Worm (Caenorhabditis elegans): Measurements from ENCODE around the gene F53F1.3.

The F53F1.3 gene

DNA sequence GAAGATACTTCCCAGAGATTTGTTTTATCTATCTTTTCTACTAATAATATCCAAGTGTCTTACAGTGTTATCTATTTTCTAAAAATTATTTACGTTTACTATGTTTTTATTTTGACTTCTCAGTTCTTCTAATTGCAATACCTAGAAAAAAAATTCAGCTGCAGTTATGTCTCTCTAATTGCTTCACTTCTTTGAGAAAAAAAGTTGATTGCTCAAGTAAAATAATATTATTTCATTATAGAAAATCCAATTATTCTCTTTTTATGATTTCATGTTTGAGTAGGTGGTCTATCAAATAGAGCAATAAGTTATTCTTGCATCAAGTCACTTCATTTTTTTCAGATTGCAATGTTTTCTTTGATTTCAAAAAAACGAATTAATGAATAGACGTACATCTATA, 41.6 kb upstream of the F53F1.3 start:
- no peak for TF ChIP-seq unc-3 (GFP tag; conservative IDR thresholded peaks at IDR 0.05)
- TF ChIP-seq unc-3 (tag; optimal IDR thresholded peaks at IDR 0.05) = no peak
- no peak for TF ChIP-seq F13H6.1 (tag; optimal IDR thresholded peaks at IDR 0.05)
- no peak for TF ChIP-seq unc-86 (tag; optimal IDR thresholded peaks at IDR 0.05)
- no peak for TF ChIP-seq T23F11.4 (GFP tag; optimal IDR thresholded peaks at IDR 0.05)
- TF ChIP-seq unc-42 (tag; optimal IDR thresholded peaks at IDR 0.05) = no peak
- no peak for TF ChIP-seq sox-4 (tag; optimal IDR thresholded peaks at IDR 0.05)
- TF ChIP-seq rnt-1 (tag; optimal IDR thresholded peaks at IDR 0.05) = no peak
- TF ChIP-seq ceh-6 (GFP tag; optimal IDR thresholded peaks at IDR 0.05) = no peak
- TF ChIP-seq nfya-1 (tag; optimal IDR thresholded peaks at IDR 0.05) = no peak
- no peak for TF ChIP-seq unc-55 (GFP tag; optimal IDR thresholded peaks at IDR 0.05)
- no peak for TF ChIP-seq hlh-13 (GFP tag; optimal IDR thresholded peaks at IDR 0.05)
- TF ChIP-seq syd-9 (tag; optimal IDR thresholded peaks at IDR 0.05) = no peak
- no peak for TF ChIP-seq ceh-48 (tag; optimal IDR thresholded peaks at IDR 0.05)
- no peak for TF ChIP-seq sdc-2 (tag; optimal IDR thresholded peaks at IDR 0.05)
- TF ChIP-seq fkh-10 (GFP tag; optimal IDR thresholded peaks at IDR 0.05) = no peak

DNA sequence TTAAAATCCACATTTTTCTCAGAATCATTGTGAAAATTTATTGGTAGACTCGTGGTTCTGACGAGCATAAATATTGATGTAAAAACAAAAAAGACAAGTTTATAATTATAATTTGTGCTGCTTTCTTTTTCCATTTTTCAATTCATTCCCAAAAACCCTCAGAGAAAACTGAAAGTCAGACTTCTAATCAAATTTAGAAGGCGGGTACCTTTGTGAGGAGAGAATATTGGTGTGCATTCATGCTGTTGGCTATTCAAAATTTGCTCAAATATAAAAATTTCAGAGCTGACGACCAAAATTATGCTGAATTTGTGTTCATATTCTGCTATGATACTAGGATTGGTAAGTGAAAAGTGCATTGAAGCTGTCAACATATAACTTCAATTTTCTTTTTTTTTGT, 41.0 kb upstream of the F53F1.3 start, which contains the start of gene srx-125:
srx-125 (plus strand) TSS at position 301 of the 400 bp plus-strand sequence.
- TF ChIP-seq T23F11.4 (GFP tag; optimal IDR thresholded peaks at IDR 0.05) = no peak
- TF ChIP-seq ceh-34 (tag; optimal IDR thresholded peaks at IDR 0.05) = no peak
- TF ChIP-seq hlh-8 (tag; optimal IDR thresholded peaks at IDR 0.05) = no peak
- TF ChIP-seq sox-4 (tag; optimal IDR thresholded peaks at IDR 0.05) = no peak
- TF ChIP-seq elt-4 (tag; optimal IDR thresholded peaks at IDR 0.05) = no peak
- TF ChIP-seq nhr-11 (tag; optimal IDR thresholded peaks at IDR 0.05) = no peak
- TF ChIP-seq tbx-7 (tag; optimal IDR thresholded peaks at IDR 0.05) = no peak
- no peak for TF ChIP-seq zip-5 (tag; optimal IDR thresholded peaks at IDR 0.05)
- TF ChIP-seq ceh-22 (tag; optimal IDR thresholded peaks at IDR 0.05) = no peak
- no peak for TF ChIP-seq pha-2 (tag; optimal IDR thresholded peaks at IDR 0.05)

DNA sequence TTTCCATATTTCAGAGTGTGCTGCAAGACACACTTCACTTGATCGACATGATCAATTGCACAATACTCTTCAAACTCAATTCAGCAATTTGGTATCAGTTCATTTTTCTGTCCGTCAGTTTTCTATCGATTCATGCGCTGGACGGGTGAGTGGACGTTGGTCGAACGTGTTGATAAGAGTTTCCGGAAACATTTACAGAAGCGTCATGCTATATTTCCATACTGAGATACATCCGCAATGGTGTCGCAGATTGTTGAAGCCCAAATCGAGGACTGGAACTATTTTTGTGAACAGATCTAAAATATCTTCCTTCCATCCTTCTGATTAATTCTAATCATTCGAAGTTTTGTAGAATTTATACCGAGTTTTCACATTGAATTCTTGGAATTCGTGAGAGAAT, 38.4 kb upstream of the F53F1.3 start:
- no peak for TF ChIP-seq ceh-14 (tag; optimal IDR thresholded peaks at IDR 0.05)
- TF ChIP-seq zip-5 (tag; optimal IDR thresholded peaks at IDR 0.05) = no peak
- TF ChIP-seq ceh-24 (tag; optimal IDR thresholded peaks at IDR 0.05) = no peak
- TF ChIP-seq sox-2 (GFP tag; IDR thresholded peaks at IDR 0.05) = no peak
- TF ChIP-seq hlh-13 (GFP tag; optimal IDR thresholded peaks at IDR 0.05) = no peak
- no peak for TF ChIP-seq tbx-7 (tag; optimal IDR thresholded peaks at IDR 0.05)
- TF ChIP-seq ref-2 (tag; optimal IDR thresholded peaks at IDR 0.05) = no peak
- no peak for TF ChIP-seq unc-3 (GFP tag; conservative IDR thresholded peaks at IDR 0.05)
- TF ChIP-seq unc-3 (tag; optimal IDR thresholded peaks at IDR 0.05) = no peak
- no peak for TF ChIP-seq F13H6.1 (tag; optimal IDR thresholded peaks at IDR 0.05)
- TF ChIP-seq unc-55 (GFP tag; optimal IDR thresholded peaks at IDR 0.05) = no peak
- no peak for TF ChIP-seq npax-4 (tag; optimal IDR thresholded peaks at IDR 0.05)
- TF ChIP-seq hlh-15 (tag; optimal IDR thresholded peaks at IDR 0.05) = no peak
- no peak for TF ChIP-seq nhr-232 (tag; optimal IDR thresholded peaks at IDR 0.05)

DNA sequence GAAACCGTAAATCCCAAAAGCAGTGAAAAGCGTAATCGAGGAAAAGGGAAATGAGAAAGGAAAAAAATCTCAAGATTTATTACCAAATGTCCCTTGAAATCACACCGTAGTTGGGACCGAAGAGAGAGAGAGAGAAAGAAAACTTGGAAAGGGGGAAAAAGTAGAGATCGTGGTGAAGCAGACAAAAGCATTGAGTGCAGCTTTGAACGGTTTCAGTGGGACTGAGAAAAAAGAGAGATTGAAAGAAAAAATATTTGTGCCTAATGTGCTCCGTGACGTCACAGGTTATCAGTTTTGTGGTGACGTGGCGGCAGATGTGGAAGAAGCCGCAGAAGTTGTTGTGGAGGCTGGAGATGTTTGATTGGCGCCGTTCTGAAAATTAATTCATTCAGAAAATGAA, 37.8 kb upstream of the F53F1.3 start:
- TF ChIP-seq ceh-2 (tag; optimal IDR thresholded peaks at IDR 0.05) (no peak), ahr-1 (tag; optimal IDR thresholded peaks at IDR 0.05) (no peak), ref-2 (tag; optimal IDR thresholded peaks at IDR 0.05) (no peak), ceh-9 (tag; optimal IDR thresholded peaks at IDR 0.05) (no peak), fax-1 (tag; optimal IDR thresholded peaks at IDR 0.05) (no peak), Y22D7AL.16 (tag; optimal IDR thresholded peaks at IDR 0.05) (no peak), mec-3 (tag; optimal IDR thresholded peaks at IDR 0.05; ENCODE audit: borderline replicate concordance) (no peak), gmeb-2 (tag; optimal IDR thresholded peaks at IDR 0.05) (no peak)
